Worm (Caenorhabditis elegans): Measurements from ENCODE around the gene F45F2.10.
A peak's percentile ranks its signal among the peaks of the same experiment; 100 is the strongest.

Gene F45F2.10

DNA sequence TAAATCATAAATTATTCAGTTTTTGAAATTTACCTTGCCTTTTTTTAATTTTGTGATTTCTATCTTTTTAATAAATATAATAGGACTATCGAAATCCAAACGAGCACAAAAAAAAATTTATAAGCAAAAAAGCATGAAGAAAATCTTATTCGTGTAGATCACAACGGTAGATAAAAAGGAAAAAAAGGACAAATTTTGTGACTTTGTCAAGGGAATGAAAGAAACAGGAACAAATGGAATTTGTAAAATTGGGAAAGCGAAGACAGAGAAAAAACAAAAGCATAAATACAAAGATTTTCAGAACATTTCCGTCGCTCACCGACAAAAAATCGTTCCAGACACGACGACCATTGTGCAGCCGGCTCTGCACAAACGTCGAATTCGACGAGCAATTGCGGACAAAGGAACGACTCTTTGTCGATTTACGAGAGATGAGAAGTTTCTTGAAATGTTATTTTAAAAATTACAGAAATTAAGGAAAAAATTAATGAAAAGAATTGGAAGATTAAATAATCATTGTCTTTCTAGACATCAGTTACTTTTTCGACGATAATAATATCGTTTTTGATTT lies at the start of gene F45F2.10:
TSS of gene F45F2.10 (minus strand) at position 51 of the 571 bp plus-strand sequence.
- TF ChIP-seq F16B12.6 (tag; optimal IDR thresholded peaks at IDR 0.05) (peak; percentile 83), pag-3 (tag; optimal IDR thresholded peaks at IDR 0.05; ENCODE audit: borderline replicate concordance, insufficient read depth) (no peak), swsn-7 (tag; optimal IDR thresholded peaks at IDR 0.05) (peak; percentile 17), rnt-1 (tag; optimal IDR thresholded peaks at IDR 0.05) (peak; percentile 27), unc-130 (tag; optimal IDR thresholded peaks at IDR 0.05) (no peak), dpl-1 (GFP tag; optimal IDR thresholded peaks at IDR 0.05) (peak in 2 of 3 experiments; percentile 29 to 33), efl-3 (GFP tag; optimal IDR thresholded peaks at IDR 0.05) (no peak), lin-35 (GFP tag; optimal IDR thresholded peaks at IDR 0.05) (peak; percentile 29 to 51), efl-1 (optimal IDR thresholded peaks at IDR 0.05) (peak; percentile 28 to 36), efl-1 (GFP tag; optimal IDR thresholded peaks at IDR 0.05 in 1 of 2) (peak; percentile 41 to 91), egl-13 (tag; optimal IDR thresholded peaks at IDR 0.05) (no peak), grh-1 (GFP tag; IDR thresholded peaks at IDR 0.05) (no peak), irx-1 (tag; optimal IDR thresholded peaks at IDR 0.05) (no peak), sox-4 (tag; optimal IDR thresholded peaks at IDR 0.05) (no peak), nhr-85 (tag) (no peak), C16A3.4 (tag; optimal IDR thresholded peaks at IDR 0.05) (peak; percentile 33), fos-1 (tag; optimal IDR thresholded peaks at IDR 0.05) (no peak), Y116A8C.19 (tag; optimal IDR thresholded peaks at IDR 0.05; ENCODE audit: borderline replicate concordance) (no peak), xbp-1 (tag; optimal IDR thresholded peaks at IDR 0.05) (no peak), alr-1 (tag; optimal IDR thresholded peaks at IDR 0.05; ENCODE audit: borderline replicate concordance) (no peak), mab-9 (GFP tag; IDR thresholded peaks at IDR 0.05) (no peak), C34B4.2 (tag; optimal IDR thresholded peaks at IDR 0.05) (no peak), dsc-1 (tag; optimal IDR thresholded peaks at IDR 0.05) (no peak), fkh-10 (GFP tag; optimal IDR thresholded peaks at IDR 0.05) (no peak), vab-15 (tag; optimal IDR thresholded peaks at IDR 0.05) (no peak), fkh-4 (tag; optimal IDR thresholded peaks at IDR 0.05; ENCODE audit: borderline replicate concordance) (no peak)

DNA sequence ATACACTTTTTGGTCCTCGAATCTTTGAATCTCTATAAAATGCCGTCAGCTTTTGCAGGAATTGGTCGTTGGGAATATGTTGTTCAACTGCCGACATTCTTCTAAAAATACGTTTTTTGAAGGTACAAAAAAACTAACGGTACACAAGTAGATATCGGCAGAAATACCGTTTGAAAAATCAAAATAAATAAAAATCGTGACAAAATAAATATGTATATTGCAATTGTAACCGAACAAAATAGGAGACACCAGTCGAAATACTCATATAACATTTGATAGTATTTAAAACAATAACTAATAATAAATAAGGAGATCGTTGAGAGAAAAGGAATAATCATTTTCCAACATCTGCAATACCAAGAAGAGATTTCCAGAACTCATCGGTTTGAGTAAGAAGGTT lies 46.4 kb upstream of the F45F2.10 start, which contains the start of gene F25G6.8:
TSS of gene F25G6.8 (minus strand) at position 101 of the 400 bp plus-strand sequence.
- no peak for TF ChIP-seq unc-62 (GFP tag; optimal IDR thresholded peaks at IDR 0.05)
- TF ChIP-seq nhr-11 (tag; optimal IDR thresholded peaks at IDR 0.05), result no peak
- no peak for TF ChIP-seq fkh-8 (tag; optimal IDR thresholded peaks at IDR 0.05)

DNA sequence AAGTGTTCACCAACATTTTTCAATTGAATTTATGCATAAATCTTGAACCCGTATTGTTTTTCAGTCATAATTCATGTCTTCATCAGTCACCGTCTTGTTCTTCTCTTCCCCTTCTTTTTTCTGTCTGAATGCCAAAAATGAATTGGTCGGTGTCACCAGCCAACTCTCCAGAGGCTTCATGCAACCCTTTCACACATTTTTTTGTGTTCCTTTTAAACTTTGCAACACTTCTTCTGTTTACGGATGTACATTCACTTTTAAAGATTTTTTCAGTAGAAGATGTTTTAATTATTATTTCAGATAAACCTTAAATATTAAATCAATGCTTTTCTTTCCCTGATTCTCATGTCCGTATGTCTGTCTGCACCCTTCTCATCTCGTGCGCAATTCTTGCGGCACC lies 42.2 kb upstream of the F45F2.10 start, which contains the start of gene acr-16:
TSS of gene acr-16 (plus strand) at position 301 of the 400 bp plus-strand sequence.
- TF ChIP-seq efl-1 (optimal IDR thresholded peaks at IDR 0.05) (no peak), efl-1 (GFP tag; optimal IDR thresholded peaks at IDR 0.05 in 1 of 2) (no peak), tbx-2 (tag; optimal IDR thresholded peaks at IDR 0.05) (no peak), snpc-4 (tag; optimal IDR thresholded peaks at IDR 0.05) (no peak), nhr-85 (tag) (no peak), fkh-8 (tag; optimal IDR thresholded peaks at IDR 0.05) (no peak), nhr-237 (tag; optimal IDR thresholded peaks at IDR 0.05) (no peak), nhr-20 (tag; optimal IDR thresholded peaks at IDR 0.05) (no peak), ceh-88 (GFP tag; IDR thresholded peaks at IDR 0.05) (no peak), lin-14 (GFP tag; optimal IDR thresholded peaks at IDR 0.05) (no peak), hlh-4 (tag; optimal IDR thresholded peaks at IDR 0.05) (no peak), sup-37 (GFP tag; optimal IDR thresholded peaks at IDR 0.05) (no peak), nhr-12 (tag; optimal IDR thresholded peaks at IDR 0.05) (no peak), ztf-4 (tag; optimal IDR thresholded peaks at IDR 0.05) (no peak), blmp-1 (tag; optimal IDR thresholded peaks at IDR 0.05) (no peak), unc-30 (tag; optimal IDR thresholded peaks at IDR 0.05) (no peak)

All from whole organism, L1 larva.